Fruit fly (Drosophila melanogaster): Measurements from ENCODE around the gene Ccdc85.

Gene Ccdc85

DNA sequence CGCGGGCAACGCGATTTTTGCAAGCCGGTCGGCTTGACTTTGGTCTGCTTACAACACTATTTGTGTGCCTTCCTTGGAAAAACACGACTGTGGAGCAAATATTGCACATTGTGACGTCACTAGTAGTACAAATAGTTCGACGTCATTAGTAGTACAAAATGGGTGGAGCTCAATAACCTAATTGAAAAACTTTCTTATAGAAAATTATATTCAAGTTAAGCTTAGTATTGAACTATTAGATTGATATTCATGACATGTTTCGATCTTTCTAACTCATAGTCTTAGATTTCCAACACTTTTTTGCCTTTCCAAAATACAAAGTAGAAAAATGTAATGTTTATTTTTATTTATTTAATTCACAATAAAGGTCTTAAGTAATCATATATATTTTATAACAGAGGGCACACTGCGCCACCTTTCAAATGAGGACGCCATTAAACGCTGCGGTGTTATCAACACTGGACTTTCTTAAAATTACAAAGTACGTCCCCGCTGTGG is 26.6 kb upstream of the Ccdc85 start, which contains the start of the genes Rrp1 and gammaTub23C (continued):
- TF ChIP-seq crp (GFP tag; optimal IDR thresholded peaks at IDR 0.05) (peak in 1 of 2 experiments; percentile 63), ato (GFP tag; IDR thresholded peaks at IDR 0.05; ENCODE audit: partially characterized antibody) (no peak), yki (optimal IDR thresholded peaks at IDR 0.05) (no peak), Dbx (GFP tag; IDR thresholded peaks at IDR 0.05) (peak; percentile 83), ttk (GFP tag; IDR thresholded peaks at IDR 0.05) (peak; percentile 80), Oaz (GFP tag; IDR thresholded peaks at IDR 0.05) (peak; percentile 62; the same call in 1 of the 2 replicates), bsh (GFP tag; optimal IDR thresholded peaks at IDR 0.05) (peak; percentile 71 to 83), CG8944 (GFP tag; optimal IDR thresholded peaks at IDR 0.05) (peak; percentile 63), CG31441 (GFP tag; IDR thresholded peaks at IDR 0.05) (peak; percentile 94), chn (GFP tag; optimal IDR thresholded peaks at IDR 0.05) (peak; percentile 82), Fer1 (GFP tag; optimal IDR thresholded peaks at IDR 0.05) (peak; percentile 90), Hr3 (GFP tag; optimal IDR thresholded peaks at IDR 0.05) (peak; percentile 94), B-H2 (GFP tag; optimal IDR thresholded peaks at IDR 0.05) (peak; percentile 83), dpn (GFP tag; optimal IDR thresholded peaks at IDR 0.05) (peak; percentile 81 to 89), Aef1 (GFP tag; IDR thresholded peaks at IDR 0.05) (peak; percentile 85), ranshi (GFP tag; IDR thresholded peaks at IDR 0.05) (peak; percentile 80), lilli (GFP tag; optimal IDR thresholded peaks at IDR 0.05) (peak; percentile 86), oc (tag; optimal IDR thresholded peaks at IDR 0.05) (peak; percentile 67), gcm (GFP tag; optimal IDR thresholded peaks at IDR 0.05) (peak; percentile 86), Rx (GFP tag; IDR thresholded peaks at IDR 0.05) (no peak), dm (GFP tag; optimal IDR thresholded peaks at IDR 0.05) (peak; percentile 40), pfk (GFP tag; optimal IDR thresholded peaks at IDR 0.05) (peak; percentile 16), Six4 (GFP tag; optimal IDR thresholded peaks at IDR 0.05) (peak; percentile 87), dati (GFP tag; IDR thresholded peaks at IDR 0.05) (no peak), CG10147 (GFP tag; optimal IDR thresholded peaks at IDR 0.05) (peak; percentile 93), schlank (tag; optimal IDR thresholded peaks at IDR 0.05) (peak; percentile 56), her (GFP tag; optimal IDR thresholded peaks at IDR 0.05) (peak; percentile 14), CG3847 (GFP tag; IDR thresholded peaks at IDR 0.05) (peak; percentile 89), CG5245 (GFP tag; optimal IDR thresholded peaks at IDR 0.05) (peak; percentile 78), CG13296 (GFP tag; optimal IDR thresholded peaks at IDR 0.05) (peak; percentile 88), CG33557 (GFP tag; optimal IDR thresholded peaks at IDR 0.05) (peak; percentile 90), CG18599 (GFP tag; optimal IDR thresholded peaks at IDR 0.05) (peak; percentile 92), croc (GFP tag; conservative IDR thresholded peaks at IDR 0.05) (peak; percentile 85), Antp (GFP tag; optimal IDR thresholded peaks at IDR 0.05) (peak; percentile 56), bcd (GFP tag; optimal IDR thresholded peaks at IDR 0.05) (peak; percentile 93), CG17829 (tag; optimal IDR thresholded peaks at IDR 0.05) (peak; percentile 92), Ets65A (GFP tag) (peak; percentile 95), nmo (GFP tag; optimal IDR thresholded peaks at IDR 0.05) (peak; percentile 97), CG15601 (tag; optimal IDR thresholded peaks at IDR 0.05) (peak; percentile 82), CG4282 (GFP tag; optimal IDR thresholded peaks at IDR 0.05) (no peak), pzg (GFP tag; optimal IDR thresholded peaks at IDR 0.05) (peak; percentile 35), ro (GFP tag; IDR thresholded peaks at IDR 0.05) (peak; percentile 64; the same call in 1 of the 2 replicates), knrl (GFP tag; IDR thresholded peaks at IDR 0.05; ENCODE audit: partially characterized antibody) (no peak), CG4820 (GFP tag; optimal IDR thresholded peaks at IDR 0.05) (peak; percentile 93), BEAF-32 (GFP tag; optimal IDR thresholded peaks at IDR 0.05) (peak; percentile 62), grau (tag; optimal IDR thresholded peaks at IDR 0.05) (peak; percentile 91), tll (GFP tag; optimal IDR thresholded peaks at IDR 0.05) (peak; percentile 49 to 78), zfh2 (GFP tag; optimal IDR thresholded peaks at IDR 0.05) (peak; percentile 78), ash1 (GFP tag; optimal IDR thresholded peaks at IDR 0.05) (no peak), NC2β (GFP tag; optimal IDR thresholded peaks at IDR 0.05) (peak; percentile 55)

Measured in whole organism, embryonic.